Fruit fly (Drosophila melanogaster) whole organism, prepupa: Measurements from ENCODE around the gene CG43137.

ENCODE experiments used
- Met ChIP-seq: fragments of 200-800 bp; sonication (Bioruptor generic); optimal IDR thresholded peaks from 3 replicates; lab custom pipeline; 2016; ENCODE audit warnings: missing biosample characterization, missing genetic modification characterization
- cyc ChIP-seq: fragments of 200-800 bp; sonication (Bioruptor generic); optimal IDR thresholded peaks from 3 replicates; lab custom pipeline; 2016; ENCODE audit warnings: missing biosample characterization, missing genetic modification characterization

dm6 chrX:5886764-5887555 lies 22.0 kb upstream of the CG43137 start:
- TF ChIP-seq Met, result peak; percentile 93
- TF ChIP-seq cyc, result peak; percentile 90
